Fruit fly (Drosophila melanogaster): ENCODE results near the gene CG32264.

The CG32264 gene

dm6 chr3L:3772284-3772987 lies 33.8 kb downstream of the CG32264 start (continued):
- peak; percentile 12; the same call in 1 of the 2 replicates for TF ChIP-seq MBD-R2 (GFP tag; IDR thresholded peaks at IDR 0.05)
- TF ChIP-seq CG7271 (tag; optimal IDR thresholded peaks at IDR 0.05), result no peak
- TF ChIP-seq twi (tag; optimal IDR thresholded peaks at IDR 0.05), result no peak
- no peak for TF ChIP-seq gce (GFP tag; IDR thresholded peaks at IDR 0.05)
- TF ChIP-seq Nf-YA (GFP tag; IDR thresholded peaks at IDR 0.05), result no peak
- TF ChIP-seq CG18599 (GFP tag; optimal IDR thresholded peaks at IDR 0.05), result no peak
- peak; percentile 10 for TF ChIP-seq Hmr (GFP tag; optimal IDR thresholded peaks at IDR 0.05)
- TF ChIP-seq CG3163 (GFP tag; optimal IDR thresholded peaks at IDR 0.05), result no peak
- peak; percentile 29; the same call in 1 of the 2 replicates for TF ChIP-seq lmd (GFP tag; IDR thresholded peaks at IDR 0.05)
- 0 out of 4 replicates have a peak, but pooled peaks have one; percentile 54 for TF ChIP-seq chinmo (GFP tag; IDR thresholded peaks at IDR 0.05; ENCODE audit: partially characterized antibody)
- TF ChIP-seq nerfin-2 (GFP tag; IDR thresholded peaks at IDR 0.05; ENCODE audit: partially characterized antibody), result no peak
- TF ChIP-seq Sry-β (GFP tag; optimal IDR thresholded peaks at IDR 0.05), result no peak
- TF ChIP-seq esg (GFP tag; conservative IDR thresholded peaks at IDR 0.05), result peak; percentile 17; the same call in 1 of the 2 replicates
- TF ChIP-seq CG2202 (tag; optimal IDR thresholded peaks at IDR 0.05), result no peak
- no peak for TF ChIP-seq pfk (GFP tag; optimal IDR thresholded peaks at IDR 0.05)
- no peak for TF ChIP-seq CG33213 (GFP tag; optimal IDR thresholded peaks at IDR 0.05)
- TF ChIP-seq CG13775 (GFP tag; optimal IDR thresholded peaks at IDR 0.05), result no peak
- no peak for TF ChIP-seq Fer1 (GFP tag; optimal IDR thresholded peaks at IDR 0.05)
- TF ChIP-seq eyg (GFP tag; optimal IDR thresholded peaks at IDR 0.05), result no peak
- no peak for TF ChIP-seq exex (tag; optimal IDR thresholded peaks at IDR 0.05)
- TF ChIP-seq CG17568 (GFP tag; optimal IDR thresholded peaks at IDR 0.05), result no peak
- no peak for TF ChIP-seq Six4 (GFP tag; optimal IDR thresholded peaks at IDR 0.05)
- peak; percentile 6 for TF ChIP-seq dmrt99B (tag; optimal IDR thresholded peaks at IDR 0.05)
- peak; percentile 55; the same call in 1 of the 2 replicates for TF ChIP-seq stc (GFP tag; IDR thresholded peaks at IDR 0.05)
- peak; percentile 19 for TF ChIP-seq CoRest (tag; optimal IDR thresholded peaks at IDR 0.05)
- peak; percentile 65 for TF ChIP-seq Rfx (GFP tag; IDR thresholded peaks at IDR 0.05)
- peak; percentile 52 for TF ChIP-seq CG11504 (tag; optimal IDR thresholded peaks at IDR 0.05)
- no peak for TF ChIP-seq hth (optimal IDR thresholded peaks at IDR 0.05)
- no peak for TF ChIP-seq Blimp-1 (GFP tag; optimal IDR thresholded peaks at IDR 0.05)
- TF ChIP-seq knrl (GFP tag; IDR thresholded peaks at IDR 0.05; ENCODE audit: partially characterized antibody), result no peak
- no peak for TF ChIP-seq p53 (GFP tag; optimal IDR thresholded peaks at IDR 0.05)

dm6 chr3L:3771406-3771935 lies 34.8 kb downstream of the CG32264 start:
- TF ChIP-seq cg (GFP tag; optimal IDR thresholded peaks at IDR 0.05), result no peak
- peak; percentile 79 for TF ChIP-seq NfI (GFP tag; optimal IDR thresholded peaks at IDR 0.05)
- no peak for TF ChIP-seq CG8290 (GFP tag; optimal IDR thresholded peaks at IDR 0.05)
- no peak for TF ChIP-seq CG8290 (tag; optimal IDR thresholded peaks at IDR 0.05)
- TF ChIP-seq CG15269 (tag; optimal IDR thresholded peaks at IDR 0.05), result peak; percentile 93
- TF ChIP-seq Dip2 (GFP tag; IDR thresholded peaks at IDR 0.05), result no peak
- peak; percentile 47 for TF ChIP-seq ATbp (GFP tag; optimal IDR thresholded peaks at IDR 0.05)
- TF ChIP-seq Ada2b (GFP tag; IDR thresholded peaks at IDR 0.05), result peak; percentile 92
- peak; percentile 35 for TF ChIP-seq Asciz (GFP tag; optimal IDR thresholded peaks at IDR 0.05)
- peak; percentile 75; the same call in 2 of the 3 replicates for TF ChIP-seq C15 (GFP tag; IDR thresholded peaks at IDR 0.05)
- no peak for TF ChIP-seq CG15073 (GFP tag; optimal IDR thresholded peaks at IDR 0.05)
- TF ChIP-seq CG10431 (GFP tag; optimal IDR thresholded peaks at IDR 0.05), result no peak
- no peak for TF ChIP-seq tll (GFP tag; optimal IDR thresholded peaks at IDR 0.05)
- TF ChIP-seq gro (GFP tag; optimal IDR thresholded peaks at IDR 0.05), result no peak
- no peak for TF ChIP-seq CHES-1-like (GFP tag; optimal IDR thresholded peaks at IDR 0.05)
- no peak for TF ChIP-seq CG7963 (GFP tag; IDR thresholded peaks at IDR 0.05; ENCODE audit: partially characterized antibody)
- no peak for TF ChIP-seq CG6254 (GFP tag; optimal IDR thresholded peaks at IDR 0.05)
- TF ChIP-seq cas (GFP tag; IDR thresholded peaks at IDR 0.05), result peak; percentile 72; the same call in 1 of the 2 replicates
- peak; percentile 45 for TF ChIP-seq CG1233 (GFP tag; optimal IDR thresholded peaks at IDR 0.05)
- no peak for TF ChIP-seq CG33213 (GFP tag; optimal IDR thresholded peaks at IDR 0.05)
